Worm (Caenorhabditis elegans) whole organism, L4 larva: Measurements from ENCODE around the gene npr-29.

Experiments used
- ceh-32 ChIP-seq: sonication (generic microtip); optimal IDR thresholded peaks from 2 replicates; lab custom pipeline; 2016; ENCODE audit warnings: mild to moderate bottlenecking, missing genetic modification characterization, missing compliant biosample characterization; ENCODE audit not compliant: poor library complexity
- ceh-82 ChIP-seq: sonication (generic microtip); optimal IDR thresholded peaks from 2 replicates; lab custom pipeline; 2017; ENCODE audit warnings: missing biosample characterization, missing genetic modification characterization
- egl-27 ChIP-seq: sonication (generic microtip); optimal IDR thresholded peaks from 3 replicates; lab custom pipeline; 2017; ENCODE audit warnings: missing biosample characterization, missing genetic modification reagents, missing genetic modification characterization
- lsy-2 ChIP-seq, 2 experiments: fragments of 150-350 bp in 1 of 2; sonication (generic microtip) in 1 of 2; optimal IDR thresholded peaks; 2 replicates each; lab custom pipeline; 2014 to 2017; ENCODE audit warnings: missing biosample characterization in 2 of 2, missing genetic modification characterization in 2 of 2
- nhr-48 ChIP-seq: sonication (generic microtip); optimal IDR thresholded peaks from 2 replicates; lab custom pipeline; 2016; ENCODE audit warnings: mild to moderate bottlenecking, missing genetic modification characterization, missing compliant biosample characterization
- nhr-77 ChIP-seq: fragments of 150-350 bp; optimal IDR thresholded peaks from 2 replicates; lab custom pipeline; 2014; ENCODE audit warnings: missing biosample characterization, missing genetic modification characterization
- snpc-4 ChIP-seq: fragments of 150-350 bp; optimal IDR thresholded peaks from 2 replicates; lab custom pipeline; 2014; ENCODE audit warnings: missing biosample characterization, missing genetic modification characterization
- unc-130 ChIP-seq: sonication (generic microtip); optimal IDR thresholded peaks from 2 replicates; lab custom pipeline; 2016; ENCODE audit warnings: missing genetic modification reagents, missing genetic modification characterization, missing compliant biosample characterization
- zag-1 ChIP-seq: fragments of 150-350 bp; optimal IDR thresholded peaks from 2 replicates; lab custom pipeline; 2014; ENCODE audit warnings: missing biosample characterization, missing genetic modification characterization
- ztf-11 ChIP-seq: fragments of 150-350 bp; optimal IDR thresholded peaks from 2 replicates; lab custom pipeline; 2014; ENCODE audit warnings: missing biosample characterization, missing genetic modification characterization

ce11 chrIII:9254988-9255387, 39.7 kb upstream of the npr-29 start:
- TF ChIP-seq ceh-32 (tag; lab: Kevin White, UChicago) (no peak), nhr-77 (tag; lab: Kevin White, UChicago) (peak; percentile 29), ceh-82 (no peak), unc-130 (GFP tag; lab: Kevin White, UChicago) (no peak), ztf-11 (no peak), snpc-4 (tag; lab: Kevin White, UChicago) (no peak), zag-1 (tag; lab: Kevin White, UChicago) (no peak), lsy-2 (tag; optimal IDR thresholded peaks at IDR 0.05; lab: Kevin White, UChicago) (no peak), egl-27 (tag; lab: Kevin White, UChicago) (no peak), nhr-48 (tag; lab: Kevin White, UChicago) (no peak)
